Worm (Caenorhabditis elegans) whole organism, young adult: ENCODE measurements around the gene nas-17.

ENCODE experiments used
- B0035.1 ChIP-seq: sonication (generic microtip); optimal IDR thresholded peaks from 2 replicates; lab custom pipeline; 2016; ENCODE audit warnings: missing genetic modification characterization, mild to moderate bottlenecking, missing compliant biosample characterization, missing genotype, missing genetic modification reagents
- B0261.1 ChIP-seq: sonication (generic microtip); optimal IDR thresholded peaks from 2 replicates; lab custom pipeline; 2016; ENCODE audit warnings: mild to moderate bottlenecking, missing genetic modification characterization, moderate library complexity, missing compliant biosample characterization
- C06A6.2 ChIP-seq: fragments of 200-800 bp; sonication (Bioruptor generic); conservative IDR thresholded peaks from 2 replicates; pipeline ENCODE4 v1.3.6; 2022; ENCODE audit warnings: missing genetic modification characterization, missing compliant biosample characterization
- D2030.7 ChIP-seq: fragments of 200-800 bp; sonication (Bioruptor generic); IDR thresholded peaks from 2 replicates; pipeline ENCODE4 v1.3.6; 2022; ENCODE audit warnings: missing genetic modification reagents, missing genetic modification characterization, missing compliant biosample characterization
- F10E7.11 ChIP-seq: sonication (generic microtip); optimal IDR thresholded peaks from 2 replicates; lab custom pipeline; 2017; ENCODE audit warnings: mild to moderate bottlenecking, missing genetic modification characterization, moderate library complexity, missing compliant biosample characterization
- F23B12.7 ChIP-seq: sonication (generic microtip); optimal IDR thresholded peaks from 2 replicates; lab custom pipeline; 2017; ENCODE audit warnings: missing genetic modification characterization, mild to moderate bottlenecking, missing compliant biosample characterization, antibody characterized with exemption, moderate library complexity; ENCODE audit not compliant: insufficient read depth
- F57A8.1 ChIP-seq: fragments of 200-800 bp; sonication (Bioruptor generic); optimal IDR thresholded peaks from 2 replicates; lab custom pipeline; 2018; ENCODE audit warnings: mild to moderate bottlenecking, missing genetic modification characterization, moderate library complexity, missing compliant biosample characterization
- T26A5.8 ChIP-seq: sonication (generic microtip); optimal IDR thresholded peaks from 2 replicates; lab custom pipeline; 2016; ENCODE audit warnings: missing genetic modification characterization, missing compliant biosample characterization
- Y53F4B.3 ChIP-seq: fragments of 200-800 bp; sonication (Bioruptor generic); IDR thresholded peaks from 2 replicates; pipeline ENCODE4 v1.3.6; 2022; ENCODE audit warnings: missing genetic modification reagents, missing genetic modification characterization, missing compliant biosample characterization
- Y53G8AR.9 ChIP-seq: fragments of 200-800 bp; sonication (Bioruptor generic); conservative IDR thresholded peaks from 2 replicates; pipeline ENCODE4 v1.3.6; 2022; ENCODE audit warnings: missing genetic modification reagents, missing genetic modification characterization, missing compliant biosample characterization
- Y67H2A.10 ChIP-seq: fragments of 200-800 bp; sonication (Bioruptor generic); conservative IDR thresholded peaks from 2 replicates; pipeline ENCODE4 v1.3.6; 2022; ENCODE audit warnings: missing genetic modification reagents, missing genetic modification characterization, missing compliant biosample characterization
- Y95B8A.8 ChIP-seq: fragments of 200-800 bp; sonication (Bioruptor generic); IDR thresholded peaks from 2 replicates; pipeline ENCODE4 v1.3.6; 2022; ENCODE audit warnings: missing genetic modification reagents, missing genetic modification characterization, missing compliant biosample characterization
- akir-1 ChIP-seq: fragments of 200-800 bp; sonication (Bioruptor generic); optimal IDR thresholded peaks from 2 replicates; lab custom pipeline; 2018; ENCODE audit warnings: mild to moderate bottlenecking, missing genetic modification characterization, moderate library complexity, missing compliant biosample characterization
- aptf-2 ChIP-seq: fragments of 200-800 bp; sonication (Bioruptor generic); conservative IDR thresholded peaks from 2 replicates; pipeline ENCODE4 v1.3.6; 2022; ENCODE audit warnings: missing genetic modification reagents, missing genetic modification characterization, missing compliant biosample characterization
- attf-3 ChIP-seq: fragments of 200-800 bp; sonication (Bioruptor generic); conservative IDR thresholded peaks from 2 replicates; pipeline ENCODE4 v1.3.6; 2022; ENCODE audit warnings: missing genetic modification reagents, missing genetic modification characterization, missing compliant biosample characterization
- bed-2 ChIP-seq: fragments of 200-800 bp; sonication (Bioruptor generic); IDR thresholded peaks from 2 replicates; pipeline ENCODE4 v1.3.6; 2022; ENCODE audit warnings: missing genetic modification reagents, missing genetic modification characterization, missing compliant biosample characterization
- dpl-1 ChIP-seq: fragments of 150-350 bp; optimal IDR thresholded peaks from 2 replicates; lab custom pipeline; 2014; ENCODE audit warnings: missing biosample characterization, missing genetic modification reagents, missing genetic modification characterization
- egl-18 ChIP-seq: fragments of 200-800 bp; sonication (Bioruptor generic); IDR thresholded peaks from 2 replicates; pipeline ENCODE4 v1.3.6; 2022; ENCODE audit warnings: missing genetic modification reagents, missing genetic modification characterization, missing compliant biosample characterization
- egl-44 ChIP-seq: fragments of 200-800 bp; sonication (Bioruptor generic); IDR thresholded peaks from 2 replicates; pipeline ENCODE4 v1.3.6; 2022; ENCODE audit warnings: missing genetic modification reagents, missing genetic modification characterization, missing compliant biosample characterization
- egrh-3 ChIP-seq: fragments of 200-800 bp; sonication (Bioruptor generic); IDR thresholded peaks from 2 replicates; pipeline ENCODE4 v1.3.6; 2022; ENCODE audit warnings: missing genetic modification reagents, missing genetic modification characterization, missing compliant biosample characterization
- fkh-3 ChIP-seq: sonication (generic microtip); optimal IDR thresholded peaks from 2 replicates; lab custom pipeline; 2016; ENCODE audit warnings: mild to moderate bottlenecking, missing genetic modification characterization, missing compliant biosample characterization
- hlh-12 ChIP-seq: sonication (generic microtip); optimal IDR thresholded peaks from 2 replicates; lab custom pipeline; 2016; ENCODE audit warnings: missing genetic modification characterization, missing compliant biosample characterization
- hmg-1.2 ChIP-seq: fragments of 200-800 bp; sonication (Bioruptor generic); IDR thresholded peaks from 2 replicates; pipeline ENCODE4 v1.3.6; 2022; ENCODE audit warnings: missing genetic modification reagents, missing genetic modification characterization, missing compliant biosample characterization
- hrde-1 ChIP-seq: sonication (generic microtip); optimal IDR thresholded peaks from 2 replicates; lab custom pipeline; 2016; ENCODE audit warnings: missing genetic modification characterization, mild to moderate bottlenecking, missing compliant biosample characterization, moderate library complexity, missing genotype, missing genetic modification reagents, borderline replicate concordance
- lag-1 ChIP-seq: fragments of 200-800 bp; sonication (Bioruptor generic); IDR thresholded peaks from 2 replicates; pipeline ENCODE4 v1.3.6; 2022; ENCODE audit warnings: missing genetic modification reagents, missing genetic modification characterization, missing compliant biosample characterization
- lin-35 ChIP-seq, 3 experiments: fragments of 150-350 bp in 2 of 3; sonication (generic microtip) in 1 of 3; optimal IDR thresholded peaks; 2 replicates each; lab custom pipeline; 2014 to 2018; ENCODE audit warnings: missing biosample characterization in 3 of 3, missing genetic modification characterization in 3 of 3, missing genetic modification reagents in 3 of 3
- madf-6 ChIP-seq: fragments of 200-800 bp; sonication (Bioruptor generic); IDR thresholded peaks from 2 replicates; pipeline ENCODE4 v1.3.6; 2022; ENCODE audit warnings: missing genetic modification reagents, missing genetic modification characterization, missing compliant biosample characterization
- mcd-1 ChIP-seq: fragments of 200-800 bp; sonication (Bioruptor generic); IDR thresholded peaks from 2 replicates; pipeline ENCODE4 v1.3.6; 2022; ENCODE audit warnings: missing genetic modification reagents, missing genetic modification characterization, missing compliant biosample characterization
- nhr-120 ChIP-seq: fragments of 200-800 bp; sonication (Bioruptor generic); IDR thresholded peaks from 2 replicates; pipeline ENCODE4 v1.3.6; 2022; ENCODE audit warnings: missing genetic modification characterization, missing compliant biosample characterization
- nhr-179 ChIP-seq: sonication (generic microtip); optimal IDR thresholded peaks from 2 replicates; lab custom pipeline; 2016; ENCODE audit warnings: mild to moderate bottlenecking, missing genetic modification characterization, missing compliant biosample characterization
- nhr-90 ChIP-seq: sonication (generic microtip); optimal IDR thresholded peaks from 2 replicates; lab custom pipeline; 2016; ENCODE audit warnings: missing genotype, mild to moderate bottlenecking, missing genetic modification characterization, missing compliant biosample characterization
- pha-4 ChIP-seq: fragments of 150-350 bp; sonication (generic microtip); optimal IDR thresholded peaks from 2 replicates; lab custom pipeline; 2014; ENCODE audit warnings: missing biosample characterization, missing genetic modification reagents, missing genetic modification characterization
- repo-1 ChIP-seq: sonication (generic microtip); optimal IDR thresholded peaks from 2 replicates; lab custom pipeline; 2017; ENCODE audit warnings: mild to moderate bottlenecking, missing genetic modification characterization, missing compliant biosample characterization
- rpc-1 ChIP-seq, 2 experiments: fragments of 150-350 bp in 1 of 2; sonication (generic microtip) in 1 of 2; optimal IDR thresholded peaks; 2 replicates each; lab custom pipeline; 2014 to 2018; ENCODE audit warnings: missing biosample characterization in 1 of 2, missing genetic modification characterization in 1 of 2, missing genetic modification reagents in 1 of 2, missing genotype in 1 of 2
- sea-2 ChIP-seq: fragments of 200-800 bp; sonication (Bioruptor generic); IDR thresholded peaks from 2 replicates; pipeline ENCODE4 v1.3.6; 2022; ENCODE audit warnings: missing genetic modification characterization, missing compliant biosample characterization
- snpc-1.1 ChIP-seq: sonication (generic microtip); optimal IDR thresholded peaks from 2 replicates; lab custom pipeline; 2017; ENCODE audit warnings: missing genetic modification characterization, mild to moderate bottlenecking, missing compliant biosample characterization, antibody characterized with exemption, moderate library complexity, missing genotype, missing genetic modification reagents; ENCODE audit not compliant: insufficient read depth
- snpc-4 ChIP-seq, 5 experiments: fragments of 150-350 bp in 1 of 5; sonication (generic microtip) in 4 of 5; optimal IDR thresholded peaks; 2 replicates each; lab custom pipeline; 2014 to 2018; ENCODE audit warnings: missing genetic modification characterization in 5 of 5, missing biosample characterization in 3 of 5, antibody characterized with exemption in 2 of 5, mild to moderate bottlenecking in 2 of 5, missing compliant biosample characterization in 2 of 5, missing genotype in 2 of 5, moderate library complexity in 2 of 5, missing genetic modification reagents in 1 of 5
- somi-1 ChIP-seq: fragments of 200-800 bp; sonication (Bioruptor generic); optimal IDR thresholded peaks from 2 replicates; lab custom pipeline; 2018; ENCODE audit warnings: mild to moderate bottlenecking, missing genetic modification characterization, missing compliant biosample characterization
- ztf-3 ChIP-seq: fragments of 200-800 bp; sonication (Bioruptor generic); optimal IDR thresholded peaks from 2 replicates; lab custom pipeline; 2018; ENCODE audit warnings: mild to moderate bottlenecking, missing genetic modification characterization, missing compliant biosample characterization
- ztf-6 ChIP-seq: fragments of 200-800 bp; sonication (Bioruptor generic); IDR thresholded peaks from 2 replicates; pipeline ENCODE4 v1.3.6; 2022; ENCODE audit warnings: missing genetic modification reagents, missing genetic modification characterization, missing compliant biosample characterization

nas-17 gene

DNA sequence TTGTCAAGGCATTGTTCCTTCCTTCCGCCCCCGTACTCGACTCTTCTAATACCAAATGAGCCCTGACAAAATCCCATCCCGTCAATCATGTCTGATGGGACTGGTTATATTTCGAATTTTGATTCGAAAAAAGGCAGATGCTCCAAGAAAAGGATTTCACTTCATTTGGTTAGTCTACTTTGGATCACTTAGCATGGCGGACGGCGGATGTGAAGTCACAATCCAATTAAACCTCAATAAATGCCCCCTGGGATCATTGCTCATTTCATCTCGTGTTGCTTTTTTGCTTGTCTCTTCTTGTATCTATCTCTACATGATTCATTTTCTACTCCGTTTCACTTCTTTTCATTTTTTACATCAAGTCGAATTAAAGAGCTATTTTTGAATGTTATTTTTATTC, 19.4 kb upstream of the nas-17 start:
- no peak for TF ChIP-seq fkh-3 (tag; lab: Kevin White, UChicago)
- no peak for TF ChIP-seq hmg-1.2 (GFP tag; lab: Robert Waterston, UW)
- no peak for TF ChIP-seq ztf-6 (GFP tag; lab: Robert Waterston, UW)
- TF ChIP-seq repo-1 (tag; lab: Kevin White, UChicago) = no peak
- TF ChIP-seq rpc-1 (optimal IDR thresholded peaks at IDR 0.05; lab: Kevin White, UChicago) = no peak
- TF ChIP-seq rpc-1 (tag; optimal IDR thresholded peaks at IDR 0.05; lab: Kevin White, UChicago) = no peak
- no peak for TF ChIP-seq aptf-2 (GFP tag; lab: Robert Waterston, UW)

DNA sequence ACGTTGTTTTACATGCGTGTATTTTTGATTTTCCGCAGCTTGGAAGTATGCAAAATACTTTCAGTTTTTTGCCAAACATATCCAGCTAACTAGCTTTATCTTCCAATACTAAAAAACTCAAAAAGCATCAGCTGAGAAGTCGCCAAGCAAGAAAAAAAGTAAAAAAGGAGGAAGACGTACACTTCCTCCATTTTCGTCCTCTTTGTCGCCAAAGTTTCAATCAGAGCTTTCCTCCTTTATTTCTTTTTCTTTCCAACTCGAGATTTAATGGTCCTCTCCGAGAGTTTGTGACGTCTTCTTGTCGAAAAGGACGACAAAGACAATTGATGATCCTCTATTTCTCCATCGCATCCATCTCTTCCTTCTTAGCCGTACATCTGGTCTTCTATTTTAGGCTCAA, 18.1 kb upstream of the nas-17 start:
- no peak for TF ChIP-seq akir-1 (GFP tag; lab: Kevin White, UChicago)
- TF ChIP-seq C06A6.2 (GFP tag; lab: Robert Waterston, UW) = no peak
- no peak for TF ChIP-seq F57A8.1 (GFP tag; lab: Kevin White, UChicago)
- no peak for TF ChIP-seq F23B12.7 (tag; lab: Kevin White, UChicago)
- TF ChIP-seq Y53G8AR.9 (GFP tag; lab: Robert Waterston, UW) = no peak
- TF ChIP-seq D2030.7 (GFP tag; lab: Robert Waterston, UW) = no peak
- TF ChIP-seq lag-1 (GFP tag; lab: Robert Waterston, UW) = no peak
- no peak for TF ChIP-seq nhr-90 (tag; lab: Kevin White, UChicago)
- TF ChIP-seq Y67H2A.10 (GFP tag; lab: Robert Waterston, UW) = no peak
- TF ChIP-seq T26A5.8 (tag; lab: Kevin White, UChicago) = no peak

DNA sequence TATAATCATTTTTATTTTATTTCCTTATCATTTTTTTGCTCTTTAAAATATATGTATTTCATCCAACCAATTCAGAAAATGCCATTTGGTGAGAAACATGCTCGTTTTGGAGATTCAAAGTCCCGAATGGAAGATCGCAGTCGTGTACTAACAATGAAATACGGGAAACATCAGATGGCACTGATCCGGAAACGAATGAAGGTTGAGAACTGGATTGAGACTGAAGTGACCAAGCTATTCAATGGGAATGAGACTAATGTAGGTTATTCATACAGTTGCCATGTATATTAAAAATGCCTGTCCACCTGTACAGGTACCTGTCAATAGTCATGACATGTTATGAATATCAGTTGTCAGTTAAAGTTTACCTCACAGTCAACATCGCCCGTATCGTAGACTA, 15.7 kb upstream of the nas-17 start, which contains the start of gene F55C10.5:
Gene F55C10.5 (plus strand): TSS at position 74 of the 400 bp plus-strand sequence.
- TF ChIP-seq snpc-1.1 = no peak
- no peak for TF ChIP-seq B0261.1 (tag; lab: Kevin White, UChicago)
- TF ChIP-seq lin-35 (GFP tag; optimal IDR thresholded peaks at IDR 0.05; lab: Kevin White, UChicago) = no peak
- no peak for TF ChIP-seq hrde-1 (tag; lab: Kevin White, UChicago)
- no peak for TF ChIP-seq egrh-3 (GFP tag; lab: Robert Waterston, UW)
- no peak for TF ChIP-seq ztf-3 (GFP tag; lab: Kevin White, UChicago)
- no peak for TF ChIP-seq fkh-3 (tag; lab: Kevin White, UChicago)
- TF ChIP-seq F10E7.11 (tag; lab: Kevin White, UChicago) = no peak
- TF ChIP-seq C06A6.2 (GFP tag; lab: Robert Waterston, UW) = no peak
- TF ChIP-seq pha-4 (tag; lab: Kevin White, UChicago) = no peak
- no peak for TF ChIP-seq lag-1 (GFP tag; lab: Robert Waterston, UW)
- no peak for TF ChIP-seq sea-2 (GFP tag; lab: Robert Waterston, UW)
- no peak for TF ChIP-seq somi-1
- TF ChIP-seq snpc-4 (GFP tag; optimal IDR thresholded peaks at IDR 0.05; lab: Kevin White, UChicago) = no peak
- no peak for TF ChIP-seq snpc-4 (tag; optimal IDR thresholded peaks at IDR 0.05; lab: Kevin White, UChicago)
- TF ChIP-seq egl-44 (GFP tag; lab: Robert Waterston, UW) = no peak
- TF ChIP-seq Y53F4B.3 (GFP tag; lab: Robert Waterston, UW) = no peak
- TF ChIP-seq hlh-12 (tag; lab: Kevin White, UChicago) = no peak
- TF ChIP-seq Y95B8A.8 (GFP tag; lab: Robert Waterston, UW) = no peak
- TF ChIP-seq F57A8.1 (GFP tag; lab: Kevin White, UChicago) = no peak
- no peak for TF ChIP-seq mcd-1

DNA sequence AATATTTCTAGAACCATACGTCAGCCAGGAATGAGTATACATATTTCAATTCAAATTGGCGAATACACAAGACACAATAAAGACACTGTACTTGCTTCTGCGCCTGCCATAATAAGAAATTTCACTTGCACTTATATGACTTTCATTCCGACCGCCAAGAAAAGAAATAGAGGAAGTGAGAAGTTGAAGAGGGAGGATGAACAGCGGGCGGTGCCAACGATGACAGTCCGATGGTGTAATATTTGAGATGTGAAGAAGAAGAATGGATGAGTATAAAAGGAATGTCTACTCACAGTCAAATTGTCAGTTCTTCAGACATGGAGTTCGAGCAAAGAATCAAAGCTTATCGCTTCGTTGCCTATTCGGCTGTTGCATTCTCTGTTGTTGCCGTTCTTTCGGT, 13.7 kb upstream of the nas-17 start, which contains the start of gene col-154:
Gene col-154 (plus strand): TSS at position 301 of the 400 bp plus-strand sequence.
- TF ChIP-seq B0035.1 (no peak), nhr-120 (GFP tag; lab: Robert Waterston, UW) (no peak), madf-6 (GFP tag; lab: Robert Waterston, UW) (no peak), somi-1 (no peak), bed-2 (no peak), dpl-1 (GFP tag; lab: Kevin White, UChicago) (no peak), nhr-179 (no peak), attf-3 (GFP tag; lab: Robert Waterston, UW) (no peak), egl-18 (GFP tag; lab: Robert Waterston, UW) (no peak)
